Worm (Caenorhabditis elegans): ENCODE results near the gene ptr-6.

DNA sequence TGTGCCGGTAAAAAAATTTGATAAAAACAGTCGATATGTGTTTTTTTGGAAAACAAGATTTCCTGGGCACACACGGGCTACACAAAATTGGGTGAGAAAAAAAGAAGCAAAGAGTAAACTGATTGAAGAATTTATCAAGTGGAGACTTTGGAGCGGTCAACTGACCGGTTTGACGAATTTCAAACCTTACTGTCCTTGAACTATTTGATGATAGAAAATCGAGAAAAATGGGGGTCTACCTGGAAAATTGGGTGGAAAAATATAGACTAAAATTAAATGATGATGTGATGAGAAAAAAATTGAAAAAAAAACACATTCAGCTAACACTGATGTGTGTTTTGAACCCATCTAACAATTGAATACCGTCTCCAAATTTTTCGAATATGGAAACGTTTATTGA lies 35.8 kb downstream of the ptr-6 start, which contains the start of gene C34F11.8:
- TF ChIP-seq dao-5 (tag; optimal IDR thresholded peaks at IDR 0.05) (no peak), him-1 (tag; optimal IDR thresholded peaks at IDR 0.05) (no peak)

All from whole organism, L4/young adult.